Worm (Caenorhabditis elegans) whole organism, late embryonic: Measurements from ENCODE around the gene cpna-2.

Experiments
- C08G9.2 ChIP-seq: sonication (generic microtip); optimal IDR thresholded peaks from 2 replicates; lab custom pipeline; 2016; ENCODE audit warnings: mild to moderate bottlenecking, missing genetic modification characterization, moderate library complexity, missing compliant biosample characterization
- ceh-22 ChIP-seq: sonication (generic microtip); optimal IDR thresholded peaks from 2 replicates; lab custom pipeline; 2017; ENCODE audit warnings: missing biosample characterization, missing genetic modification characterization
- ceh-24 ChIP-seq: sonication (generic microtip); optimal IDR thresholded peaks from 2 replicates; lab custom pipeline; 2016; ENCODE audit warnings: mild to moderate bottlenecking, missing genetic modification characterization, missing compliant biosample characterization
- ceh-31 ChIP-seq: sonication (generic microtip); optimal IDR thresholded peaks from 2 replicates; lab custom pipeline; 2016; ENCODE audit warnings: missing genetic modification characterization, missing compliant biosample characterization
- ceh-45 ChIP-seq: fragments of 200-800 bp; sonication (Bioruptor generic); IDR thresholded peaks from 2 replicates; pipeline ENCODE4 v1.3.6; 2022; ENCODE audit warnings: missing genetic modification reagents, missing genetic modification characterization, missing compliant biosample characterization
- elt-2 ChIP-seq: sonication (generic microtip); optimal IDR thresholded peaks from 2 replicates; lab custom pipeline; 2016; ENCODE audit warnings: missing genetic modification reagents, missing genetic modification characterization, missing compliant biosample characterization
- fkh-6 ChIP-seq: sonication (generic microtip); optimal IDR thresholded peaks from 2 replicates; lab custom pipeline; 2016; ENCODE audit warnings: missing genetic modification characterization, missing compliant biosample characterization
- hlh-30 ChIP-seq: sonication (generic microtip); optimal IDR thresholded peaks from 2 replicates; lab custom pipeline; 2017; ENCODE audit warnings: antibody characterized with exemption, missing genetic modification characterization, missing compliant biosample characterization; ENCODE audit not compliant: insufficient read depth
- madf-2 ChIP-seq: sonication (generic microtip); optimal IDR thresholded peaks from 2 replicates; lab custom pipeline; 2017; ENCODE audit warnings: missing genetic modification characterization, missing compliant biosample characterization
- nhr-11 ChIP-seq: fragments of 150-350 bp; optimal IDR thresholded peaks from 2 replicates; lab custom pipeline; 2014; ENCODE audit warnings: missing biosample characterization, missing genetic modification characterization
- odd-2 ChIP-seq: sonication (generic microtip); optimal IDR thresholded peaks from 2 replicates; lab custom pipeline; 2017; ENCODE audit warnings: antibody characterized with exemption, mild to moderate bottlenecking, missing genetic modification characterization, missing compliant biosample characterization
- pat-9 ChIP-seq: fragments of 200-800 bp; sonication (Bioruptor generic); optimal IDR thresholded peaks from 2 replicates; lab custom pipeline; 2018; ENCODE audit warnings: mild to moderate bottlenecking, missing genetic modification characterization, moderate library complexity, missing compliant biosample characterization
- rnt-1 ChIP-seq: sonication (generic microtip); optimal IDR thresholded peaks from 2 replicates; lab custom pipeline; 2016; ENCODE audit warnings: missing genetic modification characterization, missing compliant biosample characterization
- unc-42 ChIP-seq: sonication (generic microtip); optimal IDR thresholded peaks from 2 replicates; lab custom pipeline; 2016; ENCODE audit warnings: missing genotype, missing genetic modification characterization, missing compliant biosample characterization

Gene cpna-2

ce11 chrII:7794222-7794621 lies 69.5 kb downstream of the cpna-2 start, which contains the start of gene glr-4:
glr-4 (minus strand) TSS chrII:7794322.
- TF ChIP-seq pat-9 (tag; lab: Kevin White, UChicago) (no peak), ceh-22 (tag; lab: Kevin White, UChicago) (no peak), C08G9.2 (no peak), odd-2 (tag; lab: Kevin White, UChicago) (no peak), unc-42 (tag; lab: Kevin White, UChicago) (no peak), fkh-6 (tag; lab: Kevin White, UChicago) (no peak), nhr-11 (tag; lab: Kevin White, UChicago) (no peak), hlh-30 (no peak), ceh-31 (tag; lab: Kevin White, UChicago) (no peak)

ce11 chrII:7795299-7795698 lies 70.6 kb downstream of the cpna-2 start:
- TF ChIP-seq ceh-24 (tag; lab: Kevin White, UChicago) (no peak), unc-42 (tag; lab: Kevin White, UChicago) (peak; percentile 82)
- TF ChIP-seq, all 69 proteins: peak for 1

DNA sequence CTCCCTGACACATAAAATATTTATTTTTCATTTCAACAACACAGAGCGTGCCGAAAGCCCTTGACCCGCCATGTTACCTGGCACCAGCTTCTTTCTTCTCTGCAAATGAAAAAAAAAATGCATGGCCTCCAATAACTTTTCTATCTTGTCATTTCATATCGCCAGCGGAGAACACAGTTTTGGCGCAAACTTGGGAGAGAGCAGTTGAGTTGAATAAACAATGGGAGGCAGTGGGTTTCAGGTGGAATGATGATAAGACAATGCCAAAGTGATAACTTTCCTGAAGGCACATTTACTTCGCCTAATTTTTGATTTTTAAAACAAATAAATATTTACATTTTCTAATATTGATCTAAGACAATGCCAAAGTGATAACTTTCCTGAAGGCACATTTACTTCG lies 76.6 kb downstream of the cpna-2 start:
- TF ChIP-seq madf-2 (tag; lab: Kevin White, UChicago), result no peak
- peak; percentile 15 for TF ChIP-seq elt-2 (tag; lab: Kevin White, UChicago)

- TF ChIP-seq rnt-1 (tag; lab: Kevin White, UChicago) (peak; percentile 53), ceh-45 (no peak)
These were observed 77.2 kb downstream of the cpna-2 start for ce11 chrII:7801899-7802298.
